Worm (Caenorhabditis elegans): ENCODE measurements around the gene ZK470.1.

Gene ZK470.1

DNA sequence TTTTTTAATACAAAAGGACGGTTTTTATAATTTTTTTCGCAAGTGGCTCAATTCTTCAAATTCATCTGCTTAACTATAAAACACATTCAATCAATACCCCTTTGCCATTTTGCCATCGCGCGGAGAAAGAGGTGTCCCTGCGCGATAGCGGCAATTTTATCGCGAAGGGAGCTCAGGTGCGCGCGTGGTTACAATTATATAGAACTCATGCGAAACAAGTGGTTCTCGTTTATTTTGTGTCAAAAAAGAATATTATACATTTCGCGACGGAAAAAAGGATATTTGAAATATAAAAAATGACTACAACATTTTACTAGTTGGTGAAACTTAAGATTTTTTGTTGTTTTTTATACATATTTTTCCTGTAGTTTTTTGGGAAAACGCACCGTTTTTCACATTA, 45.6 kb downstream of the ZK470.1 start (continued):
- TF ChIP-seq mes-2 (tag; optimal IDR thresholded peaks at IDR 0.05; ENCODE audit: poor library complexity, severe bottlenecking) (peak; percentile 100), ZK337.2 (GFP tag; IDR thresholded peaks at IDR 0.05) (peak; percentile 95), lin-1 (GFP tag; IDR thresholded peaks at IDR 0.05) (peak; percentile 97), vab-7 (GFP tag; IDR thresholded peaks at IDR 0.05) (peak; percentile 99), spr-1 (tag; optimal IDR thresholded peaks at IDR 0.05) (peak; percentile 98), nhr-77 (tag; optimal IDR thresholded peaks at IDR 0.05) (peak; percentile 99), lin-13 (GFP tag; optimal IDR thresholded peaks at IDR 0.05) (peak; percentile 96), daf-8 (GFP tag; IDR thresholded peaks at IDR 0.05) (peak; percentile 88; the same call in 1 of the 2 replicates), attf-4 (tag; optimal IDR thresholded peaks at IDR 0.05) (no peak), egl-43 (GFP tag; IDR thresholded peaks at IDR 0.05) (peak; percentile 100), fos-1 (tag; optimal IDR thresholded peaks at IDR 0.05) (peak; percentile 99), zag-1 (tag; optimal IDR thresholded peaks at IDR 0.05) (peak; percentile 98), T26A8.4 (GFP tag; IDR thresholded peaks at IDR 0.05) (peak; percentile 100), ama-1 (optimal IDR thresholded peaks at IDR 0.05) (no peak), tra-1 (GFP tag; IDR thresholded peaks at IDR 0.05) (peak; percentile 97), Y5F2A.4 (GFP tag; optimal IDR thresholded peaks at IDR 0.05) (peak; percentile 96), ZK546.5 (tag; optimal IDR thresholded peaks at IDR 0.05) (peak; percentile 40 to 81), daf-12 (tag; optimal IDR thresholded peaks at IDR 0.05) (no peak), ceh-82 (tag; optimal IDR thresholded peaks at IDR 0.05) (peak; percentile 78), spr-3 (GFP tag; optimal IDR thresholded peaks at IDR 0.05) (peak; percentile 98), zfp-3 (GFP tag; conservative IDR thresholded peaks at IDR 0.05) (peak; percentile 97), zip-2 (tag; optimal IDR thresholded peaks at IDR 0.05) (peak; percentile 95), F26F4.8 (GFP tag; conservative IDR thresholded peaks at IDR 0.05) (no peak), nhr-11 (tag; optimal IDR thresholded peaks at IDR 0.05) (peak; percentile 98), dve-1 (tag; optimal IDR thresholded peaks at IDR 0.05; ENCODE audit: insufficient read depth) (peak; percentile 100), hlh-30 (tag; optimal IDR thresholded peaks at IDR 0.05; ENCODE audit: insufficient read depth) (peak; percentile 96), nhr-237 (tag; optimal IDR thresholded peaks at IDR 0.05) (peak; percentile 94), lin-29 (GFP tag; IDR thresholded peaks at IDR 0.05) (peak; percentile 99), mep-1 (tag; optimal IDR thresholded peaks at IDR 0.05) (peak; percentile 100), ctbp-1 (GFP tag; IDR thresholded peaks at IDR 0.05) (peak; percentile 99), nhr-28 (tag; optimal IDR thresholded peaks at IDR 0.05) (peak; percentile 95), rbr-2 (tag; optimal IDR thresholded peaks at IDR 0.05) (peak; percentile 99), lin-38 (GFP tag; IDR thresholded peaks at IDR 0.05) (peak; percentile 90)

DNA sequence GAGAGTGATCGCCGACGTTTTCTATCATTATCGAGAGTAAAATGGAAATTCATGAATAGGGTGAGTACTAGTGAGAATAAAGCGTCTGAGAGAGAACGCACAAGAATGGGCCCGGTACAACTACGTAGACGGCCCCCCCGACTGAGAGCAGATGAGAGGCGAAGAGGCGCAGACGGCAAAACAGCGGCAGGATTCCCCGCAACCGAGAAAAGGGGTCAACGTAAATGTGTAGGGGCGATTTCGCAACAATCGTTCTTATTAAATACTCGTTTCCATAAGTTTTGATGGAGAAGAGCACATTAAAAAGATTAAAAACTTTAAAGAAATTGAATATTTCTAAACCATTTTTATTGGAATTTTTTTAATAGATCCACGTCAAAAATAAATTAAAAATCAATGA, 51.2 kb downstream of the ZK470.1 start:
- TF ChIP-seq hmg-1.1 (GFP tag; IDR thresholded peaks at IDR 0.05) (peak; percentile 52), ceh-28 (tag; optimal IDR thresholded peaks at IDR 0.05) (no peak), unc-62 (GFP tag; optimal IDR thresholded peaks at IDR 0.05 in 1 of 2) (no peak), unc-62 (tag; optimal IDR thresholded peaks at IDR 0.05) (no peak), mes-2 (tag; optimal IDR thresholded peaks at IDR 0.05; ENCODE audit: poor library complexity, severe bottlenecking) (peak; percentile 6), ces-1 (GFP tag; optimal IDR thresholded peaks at IDR 0.05) (no peak), tra-1 (GFP tag; IDR thresholded peaks at IDR 0.05) (no peak), snpc-4 (tag; optimal IDR thresholded peaks at IDR 0.05) (no peak), spr-3 (GFP tag; optimal IDR thresholded peaks at IDR 0.05) (no peak), Y105C5A.15 (GFP tag; IDR thresholded peaks at IDR 0.05) (no peak), rbr-2 (tag; optimal IDR thresholded peaks at IDR 0.05) (peak; percentile 22), ceh-20 (GFP tag; IDR thresholded peaks at IDR 0.05) (no peak), zip-11 (GFP tag; IDR thresholded peaks at IDR 0.05) (no peak), vab-7 (GFP tag; IDR thresholded peaks at IDR 0.05) (no peak), madf-9 (GFP tag; conservative IDR thresholded peaks at IDR 0.05) (no peak), set-16 (GFP tag; IDR thresholded peaks at IDR 0.05) (peak; percentile 45), nhr-6 (tag; optimal IDR thresholded peaks at IDR 0.05) (no peak), F26F4.8 (GFP tag; conservative IDR thresholded peaks at IDR 0.05) (no peak), Y48G9A.11 (GFP tag; IDR thresholded peaks at IDR 0.05) (no peak), mdt-29 (GFP tag; IDR thresholded peaks at IDR 0.05) (no peak), fos-1 (tag; optimal IDR thresholded peaks at IDR 0.05) (no peak), daf-19 (GFP tag; conservative IDR thresholded peaks at IDR 0.05) (no peak), fkh-10 (GFP tag; optimal IDR thresholded peaks at IDR 0.05) (no peak), aly-2 (tag; optimal IDR thresholded peaks at IDR 0.05) (no peak), nhr-28 (tag; optimal IDR thresholded peaks at IDR 0.05) (no peak), lsy-2 (tag; optimal IDR thresholded peaks at IDR 0.05) (peak in 1 of 2 experiments; percentile 14)
